Worm (Caenorhabditis elegans): ENCODE results near the gene W01A11.1.

Gene W01A11.1

DNA sequence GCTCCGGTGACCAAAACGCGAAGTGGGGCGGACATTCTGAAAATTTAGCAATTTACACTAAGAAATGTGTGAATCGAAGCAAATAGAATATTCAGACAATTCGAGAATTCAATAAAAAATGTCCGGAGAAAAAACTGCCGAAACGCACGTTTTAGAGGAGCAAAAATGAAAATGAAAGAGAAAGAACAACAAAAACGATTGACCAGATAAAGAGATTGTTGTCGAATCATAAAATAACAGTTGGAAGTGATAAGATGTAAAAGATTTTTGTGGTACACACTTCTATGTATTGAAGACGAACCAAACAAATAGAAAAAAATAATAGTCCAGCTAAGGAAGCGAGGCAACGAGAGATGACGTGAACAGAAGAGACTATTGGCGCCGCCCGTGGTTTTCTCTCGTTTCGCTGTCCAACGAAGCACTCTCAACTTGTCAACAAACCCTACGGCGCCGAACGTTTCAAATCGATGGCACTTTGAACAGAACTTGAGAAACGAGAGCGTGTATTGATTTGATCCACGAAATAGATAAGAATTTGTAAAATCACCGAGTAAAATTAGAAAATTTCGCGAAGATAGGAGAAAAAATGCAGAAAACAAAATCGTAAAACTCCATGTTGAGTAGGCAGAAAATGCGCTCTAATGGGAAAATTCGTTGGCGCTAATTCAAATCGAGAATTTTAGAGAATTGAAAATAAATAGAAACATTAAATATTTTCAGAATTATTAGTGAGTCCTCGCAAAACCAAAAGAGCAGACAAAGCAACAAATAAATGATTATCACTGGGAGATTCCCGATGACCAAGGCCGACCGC is 17.7 kb downstream of the W01A11.1 start, which contains the start of gene mdh-1:
Gene mdh-1, minus strand, starts transcription at position 36 of the 814 bp plus-strand sequence.
- TF ChIP-seq lin-35 (GFP tag; optimal IDR thresholded peaks at IDR 0.05), result peak; percentile 30 to 71
- no peak for TF ChIP-seq lsy-2 (tag; optimal IDR thresholded peaks at IDR 0.05)
- TF ChIP-seq aha-1 (tag; optimal IDR thresholded peaks at IDR 0.05), result no peak
- TF ChIP-seq tlp-1 (tag; optimal IDR thresholded peaks at IDR 0.05), result no peak
- no peak for TF ChIP-seq zip-4 (GFP tag; optimal IDR thresholded peaks at IDR 0.05)
- no peak for TF ChIP-seq egl-13 (tag; optimal IDR thresholded peaks at IDR 0.05)
- TF ChIP-seq efl-3 (GFP tag; optimal IDR thresholded peaks at IDR 0.05), result no peak
- TF ChIP-seq sup-37 (GFP tag; optimal IDR thresholded peaks at IDR 0.05), result no peak
- no peak for TF ChIP-seq ceh-82 (tag; optimal IDR thresholded peaks at IDR 0.05)
- TF ChIP-seq mep-1 (tag; optimal IDR thresholded peaks at IDR 0.05), result peak; percentile 7
- no peak for TF ChIP-seq grh-1 (GFP tag; IDR thresholded peaks at IDR 0.05)
- no peak for TF ChIP-seq nhr-76 (tag; optimal IDR thresholded peaks at IDR 0.05)
- TF ChIP-seq fkh-8 (tag; optimal IDR thresholded peaks at IDR 0.05), result peak; percentile 33
- TF ChIP-seq pax-3 (tag; optimal IDR thresholded peaks at IDR 0.05), result peak; percentile 11
- TF ChIP-seq C16A3.4 (tag; optimal IDR thresholded peaks at IDR 0.05), result no peak
- TF ChIP-seq lin-14 (GFP tag; optimal IDR thresholded peaks at IDR 0.05), result peak; percentile 58
- no peak for TF ChIP-seq ama-1 (optimal IDR thresholded peaks at IDR 0.05)
- no peak for TF ChIP-seq dsc-1 (tag; optimal IDR thresholded peaks at IDR 0.05)
- TF ChIP-seq nhr-237 (tag; optimal IDR thresholded peaks at IDR 0.05), result no peak
- TF ChIP-seq nhr-85 (tag), result peak; percentile 30
- TF ChIP-seq snpc-4 (tag; optimal IDR thresholded peaks at IDR 0.05), result no peak
- TF ChIP-seq nhr-47 (tag; optimal IDR thresholded peaks at IDR 0.05), result peak; percentile 13
- no peak for TF ChIP-seq C04F5.9 (tag; optimal IDR thresholded peaks at IDR 0.05)
- peak; percentile 44 to 79 (median 53) for TF ChIP-seq dpl-1 (GFP tag; optimal IDR thresholded peaks at IDR 0.05)
- TF ChIP-seq jun-1 (tag; optimal IDR thresholded peaks at IDR 0.05), result no peak
- TF ChIP-seq unc-30 (tag; optimal IDR thresholded peaks at IDR 0.05), result no peak
- TF ChIP-seq unc-86 (tag; optimal IDR thresholded peaks at IDR 0.05), result no peak
- TF ChIP-seq nhr-11 (tag; optimal IDR thresholded peaks at IDR 0.05), result no peak
- peak; percentile 62 for TF ChIP-seq blmp-1 (tag; optimal IDR thresholded peaks at IDR 0.05)
- TF ChIP-seq elt-3 (tag; optimal IDR thresholded peaks at IDR 0.05), result peak in 1 of 6 experiments; percentile 40
- TF ChIP-seq elt-2 (tag; optimal IDR thresholded peaks at IDR 0.05), result peak; percentile 29
- peak in 1 of 2 experiments; percentile 75 for TF ChIP-seq efl-1 (optimal IDR thresholded peaks at IDR 0.05)
- TF ChIP-seq efl-1 (GFP tag; optimal IDR thresholded peaks at IDR 0.05 in 1 of 2), result peak; percentile 72 to 96
- TF ChIP-seq snu-23 (GFP tag; optimal IDR thresholded peaks at IDR 0.05), result no peak
- TF ChIP-seq ceh-8 (GFP tag; optimal IDR thresholded peaks at IDR 0.05), result no peak
- TF ChIP-seq egl-27 (tag; optimal IDR thresholded peaks at IDR 0.05), result peak in 1 of 2 experiments; percentile 25
- no peak for TF ChIP-seq mab-9 (GFP tag; IDR thresholded peaks at IDR 0.05)

DNA sequence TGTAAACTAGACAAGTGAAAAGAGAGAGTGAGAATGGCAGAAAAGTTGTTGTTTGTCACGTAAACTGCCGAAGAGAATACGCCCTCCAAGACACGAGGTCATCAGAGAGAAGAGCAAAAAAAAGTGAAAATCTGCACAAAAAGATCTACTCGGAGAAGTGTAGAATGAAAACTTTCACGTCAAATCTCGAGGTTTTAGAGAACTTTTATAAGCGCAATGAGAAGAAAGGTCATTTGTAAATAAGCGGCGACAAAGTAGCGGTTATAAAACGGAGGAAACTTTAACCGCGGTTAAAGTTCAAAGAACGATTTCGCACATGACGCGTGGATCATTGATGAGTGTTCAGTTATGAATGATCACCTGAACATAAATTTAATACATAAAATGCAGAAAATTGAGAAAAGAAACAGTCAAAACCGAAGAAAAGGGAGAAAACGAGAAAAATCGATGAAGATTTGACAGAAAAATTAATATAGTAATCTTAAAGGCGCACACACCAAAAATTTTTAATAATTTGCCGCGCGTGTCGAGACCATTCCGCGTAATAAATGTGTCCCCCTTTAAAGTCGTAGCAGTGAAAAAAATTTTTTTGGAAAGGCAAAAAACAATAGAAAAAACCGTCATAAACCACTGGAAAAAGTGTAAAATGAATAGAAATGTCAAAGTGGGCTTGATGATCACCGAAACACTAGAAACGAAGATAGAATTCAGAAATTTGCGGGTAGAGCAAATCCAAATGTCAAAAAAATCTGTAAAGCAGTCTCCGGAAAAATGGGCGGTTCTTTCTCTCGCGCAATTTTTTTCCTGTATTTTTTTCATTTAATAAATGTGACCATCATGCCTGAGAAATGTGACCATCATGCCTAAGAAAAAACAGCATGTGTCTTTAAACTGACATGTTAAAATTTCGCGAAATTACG is 18.5 kb downstream of the W01A11.1 start:
- TF ChIP-seq mep-1 (tag; optimal IDR thresholded peaks at IDR 0.05) (peak; percentile 57), swsn-7 (tag; optimal IDR thresholded peaks at IDR 0.05) (peak; percentile 27), mab-9 (GFP tag; IDR thresholded peaks at IDR 0.05) (no peak), elt-2 (tag; optimal IDR thresholded peaks at IDR 0.05) (no peak), hlh-4 (tag; optimal IDR thresholded peaks at IDR 0.05) (no peak), dsc-1 (tag; optimal IDR thresholded peaks at IDR 0.05) (no peak), nhr-71 (tag; optimal IDR thresholded peaks at IDR 0.05) (peak; percentile 73), nhr-12 (tag; optimal IDR thresholded peaks at IDR 0.05) (no peak), pqm-1 (tag; optimal IDR thresholded peaks at IDR 0.05) (no peak), mdl-1 (tag; optimal IDR thresholded peaks at IDR 0.05) (peak in 1 of 2 experiments; percentile 80), nhr-19 (GFP tag; conservative IDR thresholded peaks at IDR 0.05) (peak; percentile 70), tbx-2 (tag; optimal IDR thresholded peaks at IDR 0.05) (peak; percentile 27), lin-14 (GFP tag; optimal IDR thresholded peaks at IDR 0.05) (peak; percentile 84), nhr-20 (tag; optimal IDR thresholded peaks at IDR 0.05) (peak; percentile 55), xbp-1 (tag; optimal IDR thresholded peaks at IDR 0.05) (no peak), nhr-47 (tag; optimal IDR thresholded peaks at IDR 0.05) (no peak), jun-1 (tag; optimal IDR thresholded peaks at IDR 0.05) (no peak), egl-27 (tag; optimal IDR thresholded peaks at IDR 0.05) (no peak), ceh-82 (tag; optimal IDR thresholded peaks at IDR 0.05) (no peak), Y116A8C.19 (tag; optimal IDR thresholded peaks at IDR 0.05; ENCODE audit: borderline replicate concordance) (no peak)
